Worm (Caenorhabditis elegans): Measurements from ENCODE around the gene tba-4.

Gene tba-4

ce11 chrII:10918293-10918756, at the start of gene tba-4:
TSS of gene tba-4 (plus strand) at chrII:10918706.
- peak; percentile 23 for TF ChIP-seq elt-2 (tag; optimal IDR thresholded peaks at IDR 0.05)
- TF ChIP-seq nhr-25 (tag; optimal IDR thresholded peaks at IDR 0.05): peak; percentile 13
- TF ChIP-seq nhr-11 (tag; optimal IDR thresholded peaks at IDR 0.05): no peak

ce11 chrII:10870698-10871097, 47.8 kb upstream of the tba-4 start:
- TF ChIP-seq nhr-43 (tag; optimal IDR thresholded peaks at IDR 0.05; ENCODE audit: poor library complexity, severe bottlenecking) (no peak), unc-39 (tag; optimal IDR thresholded peaks at IDR 0.05) (no peak), ztf-11 (tag; optimal IDR thresholded peaks at IDR 0.05) (no peak)

- peak; percentile 83 for TF ChIP-seq nhr-23 (tag; optimal IDR thresholded peaks at IDR 0.05)
- peak; percentile 30 for TF ChIP-seq elt-1 (tag; optimal IDR thresholded peaks at IDR 0.05)
- no peak for TF ChIP-seq ama-1 (optimal IDR thresholded peaks at IDR 0.05)
- TF ChIP-seq nhr-25 (tag; optimal IDR thresholded peaks at IDR 0.05): peak; percentile 82
- no peak for TF ChIP-seq daf-12 (tag; optimal IDR thresholded peaks at IDR 0.05)
- peak; percentile 62 for TF ChIP-seq egl-5 (tag; optimal IDR thresholded peaks at IDR 0.05)
- TF ChIP-seq unc-39 (tag; optimal IDR thresholded peaks at IDR 0.05): no peak
- TF ChIP-seq ceh-28 (tag; optimal IDR thresholded peaks at IDR 0.05): peak; percentile 39
- TF ChIP-seq nhr-11 (tag; optimal IDR thresholded peaks at IDR 0.05): no peak
- no peak for TF ChIP-seq nhr-28 (tag; optimal IDR thresholded peaks at IDR 0.05)
- TF ChIP-seq pqm-1 (tag; optimal IDR thresholded peaks at IDR 0.05): no peak
- no peak for TF ChIP-seq nhr-237 (tag; optimal IDR thresholded peaks at IDR 0.05)
- peak; percentile 89 for TF ChIP-seq pha-4 (tag; optimal IDR thresholded peaks at IDR 0.05)
- no peak for TF ChIP-seq egl-27 (tag; optimal IDR thresholded peaks at IDR 0.05)
- no peak for TF ChIP-seq fkh-2 (tag; optimal IDR thresholded peaks at IDR 0.05)
- peak; percentile 98 for TF ChIP-seq R02D3.7 (tag; optimal IDR thresholded peaks at IDR 0.05)
- no peak for TF ChIP-seq fos-1 (tag; optimal IDR thresholded peaks at IDR 0.05)
- TF ChIP-seq nfya-1 (tag; optimal IDR thresholded peaks at IDR 0.05; ENCODE audit: insufficient read depth): peak; percentile 90
- TF ChIP-seq nhr-77 (tag; optimal IDR thresholded peaks at IDR 0.05): no peak
- TF ChIP-seq mml-1 (tag; optimal IDR thresholded peaks at IDR 0.05): no peak
- TF ChIP-seq ceh-9 (tag; optimal IDR thresholded peaks at IDR 0.05): no peak
- TF ChIP-seq nhr-76 (tag; optimal IDR thresholded peaks at IDR 0.05): no peak
- peak; percentile 60 for TF ChIP-seq hmg-11 (tag; optimal IDR thresholded peaks at IDR 0.05)
- no peak for TF ChIP-seq skn-1 (tag; optimal IDR thresholded peaks at IDR 0.05)
- TF ChIP-seq snpc-4 (tag; optimal IDR thresholded peaks at IDR 0.05): peak; percentile 87
- TF ChIP-seq elt-2 (tag; optimal IDR thresholded peaks at IDR 0.05): peak; percentile 29
- TF ChIP-seq ztf-4 (tag; optimal IDR thresholded peaks at IDR 0.05): no peak
- no peak for TF ChIP-seq tbx-2 (tag; optimal IDR thresholded peaks at IDR 0.05)
- no peak for TF ChIP-seq ceh-16 (tag; optimal IDR thresholded peaks at IDR 0.05)
- peak; percentile 80 for TF ChIP-seq lin-39 (tag; optimal IDR thresholded peaks at IDR 0.05)
- peak; percentile 63 for TF ChIP-seq ceh-82 (tag; optimal IDR thresholded peaks at IDR 0.05)
- TF ChIP-seq ZK546.5 (tag; optimal IDR thresholded peaks at IDR 0.05): no peak
- peak; percentile 75 for TF ChIP-seq nhr-43 (tag; optimal IDR thresholded peaks at IDR 0.05; ENCODE audit: poor library complexity, severe bottlenecking)
- peak; percentile 93 for TF ChIP-seq lin-15B (tag; optimal IDR thresholded peaks at IDR 0.05)
- no peak for TF ChIP-seq nhr-12 (tag; optimal IDR thresholded peaks at IDR 0.05)
- no peak for TF ChIP-seq unc-62 (GFP tag; optimal IDR thresholded peaks at IDR 0.05)
- peak; percentile 16 for TF ChIP-seq lsy-12 (tag; optimal IDR thresholded peaks at IDR 0.05)
- no peak for TF ChIP-seq elt-3 (tag; optimal IDR thresholded peaks at IDR 0.05)
- no peak for TF ChIP-seq nhr-67 (tag; optimal IDR thresholded peaks at IDR 0.05)
- no peak for TF ChIP-seq sea-2 (GFP tag; optimal IDR thresholded peaks at IDR 0.05)
- TF ChIP-seq fkh-10 (GFP tag; optimal IDR thresholded peaks at IDR 0.05): peak; percentile 31
- no peak for TF ChIP-seq aly-2 (tag; optimal IDR thresholded peaks at IDR 0.05)
- TF ChIP-seq ztf-11 (tag; optimal IDR thresholded peaks at IDR 0.05): no peak
These were observed 46.0 kb upstream of the tba-4 start, which contains the start of the genes cyn-4 and copz-1 for ce11 chrII:10872541-10872940. TSS of gene cyn-4 (minus strand) at chrII:10872611. TSS of gene copz-1 (plus strand) at chrII:10872879.

Measured in whole organism, L3 larva.